Worm (Caenorhabditis elegans) whole organism, L3 larva: ENCODE measurements around the gene tag-65.
A peak's percentile ranks its signal among the peaks of the same experiment; 100 is the strongest.

Source experiments
- R02D3.7 ChIP-seq: fragments of 150-350 bp; optimal IDR thresholded peaks from 2 replicates; lab custom pipeline; 2014; ENCODE audit warnings: missing biosample characterization, missing genetic modification characterization
- ZK546.5 ChIP-seq: sonication (generic microtip); optimal IDR thresholded peaks from 2 replicates; lab custom pipeline; 2017; ENCODE audit warnings: missing biosample characterization, missing genetic modification characterization
- ama-1 ChIP-seq: fragments of 150-350 bp; optimal IDR thresholded peaks from 2 replicates; lab custom pipeline; 2018
- ceh-16 ChIP-seq: sonication (generic microtip); optimal IDR thresholded peaks from 2 replicates; lab custom pipeline; 2017; ENCODE audit warnings: missing biosample characterization, missing genetic modification characterization
- ceh-28 ChIP-seq: fragments of 150-350 bp; optimal IDR thresholded peaks from 2 replicates; lab custom pipeline; 2014; ENCODE audit warnings: missing biosample characterization, missing genetic modification reagents, missing genetic modification characterization
- ceh-82 ChIP-seq: fragments of 150-350 bp; optimal IDR thresholded peaks from 2 replicates; lab custom pipeline; 2014; ENCODE audit warnings: missing biosample characterization, missing genetic modification characterization
- ceh-9 ChIP-seq: sonication (generic microtip); optimal IDR thresholded peaks from 2 replicates; lab custom pipeline; 2018; ENCODE audit warnings: missing biosample characterization, missing genetic modification characterization
- daf-12 ChIP-seq: fragments of 150-350 bp; optimal IDR thresholded peaks from 2 replicates; lab custom pipeline; 2014; ENCODE audit warnings: missing biosample characterization, missing genetic modification reagents, missing genetic modification characterization
- egl-27 ChIP-seq: sonication (generic microtip); optimal IDR thresholded peaks from 4 replicates; lab custom pipeline; 2017; ENCODE audit warnings: missing biosample characterization, missing genetic modification reagents, missing genetic modification characterization
- egl-5 ChIP-seq: fragments of 150-350 bp; optimal IDR thresholded peaks from 2 replicates; lab custom pipeline; 2017; ENCODE audit warnings: missing biosample characterization, missing genetic modification reagents, missing genetic modification characterization, inconsistent platforms
- elt-1 ChIP-seq: fragments of 150-350 bp; optimal IDR thresholded peaks from 2 replicates; lab custom pipeline; 2014; ENCODE audit warnings: missing biosample characterization, missing genetic modification characterization
- elt-2 ChIP-seq: sonication (generic microtip); optimal IDR thresholded peaks from 2 replicates; lab custom pipeline; 2016; ENCODE audit warnings: missing genetic modification reagents, mild to moderate bottlenecking, missing genetic modification characterization, missing compliant biosample characterization
- elt-3 ChIP-seq, 3 experiments: fragments of 150-350 bp in 1 of 3; sonication (generic microtip) in 2 of 3; optimal IDR thresholded peaks; 2 replicates in 2 of 3; 4 replicates in 1 of 3; lab custom pipeline; 2014 to 2017; ENCODE audit warnings: missing biosample characterization in 3 of 3, missing genetic modification characterization in 3 of 3
- eor-1 ChIP-seq, 2 experiments: fragments of 150-350 bp; optimal IDR thresholded peaks; 2 replicates each; lab custom pipeline; 2014 to 2018; ENCODE audit warnings: missing biosample characterization in 2 of 2, missing genetic modification characterization in 2 of 2
- fkh-10 ChIP-seq: sonication (generic microtip); optimal IDR thresholded peaks from 2 replicates; lab custom pipeline; 2017; ENCODE audit warnings: missing biosample characterization, missing genetic modification reagents, missing genetic modification characterization
- fkh-2 ChIP-seq: fragments of 150-350 bp; optimal IDR thresholded peaks from 2 replicates; lab custom pipeline; 2014; ENCODE audit warnings: missing biosample characterization, missing genetic modification reagents, missing genetic modification characterization
- fos-1 ChIP-seq: fragments of 150-350 bp; optimal IDR thresholded peaks from 2 replicates; lab custom pipeline; 2014; ENCODE audit warnings: missing biosample characterization, missing genetic modification characterization
- hmg-11 ChIP-seq: sonication (generic microtip); optimal IDR thresholded peaks from 2 replicates; lab custom pipeline; 2016; ENCODE audit warnings: missing genetic modification characterization, missing compliant biosample characterization
- jun-1 ChIP-seq: fragments of 150-350 bp; optimal IDR thresholded peaks from 2 replicates; lab custom pipeline; 2014; ENCODE audit warnings: missing biosample characterization, missing genetic modification reagents, missing genetic modification characterization
- lin-15B ChIP-seq: fragments of 150-350 bp; optimal IDR thresholded peaks from 2 replicates; lab custom pipeline; 2014; ENCODE audit warnings: missing biosample characterization, missing genetic modification characterization
- lin-39 ChIP-seq: fragments of 150-350 bp; optimal IDR thresholded peaks from 2 replicates; lab custom pipeline; 2018; ENCODE audit warnings: missing biosample characterization, missing genetic modification reagents, missing genetic modification characterization
- mdl-1 ChIP-seq: fragments of 150-350 bp; optimal IDR thresholded peaks from 2 replicates; lab custom pipeline; 2014; ENCODE audit warnings: missing biosample characterization, missing genetic modification characterization
- mml-1 ChIP-seq: fragments of 150-350 bp; sonication (generic microtip); optimal IDR thresholded peaks from 3 replicates; lab custom pipeline; 2014; ENCODE audit warnings: missing biosample characterization, missing genetic modification characterization
- nfya-1 ChIP-seq: sonication (generic microtip); optimal IDR thresholded peaks from 2 replicates; lab custom pipeline; 2017; ENCODE audit warnings: missing genetic modification characterization, mild to moderate bottlenecking, missing compliant biosample characterization, antibody characterized with exemption, moderate library complexity; ENCODE audit not compliant: insufficient read depth
- nhr-11 ChIP-seq: fragments of 150-350 bp; optimal IDR thresholded peaks from 2 replicates; lab custom pipeline; 2014; ENCODE audit warnings: missing biosample characterization, missing genetic modification characterization
- nhr-12 ChIP-seq: fragments of 150-350 bp; optimal IDR thresholded peaks from 2 replicates; lab custom pipeline; 2014; ENCODE audit warnings: missing biosample characterization, missing genetic modification characterization
- nhr-23 ChIP-seq: fragments of 150-350 bp; optimal IDR thresholded peaks from 2 replicates; lab custom pipeline; 2014; ENCODE audit warnings: missing biosample characterization, missing genetic modification reagents, missing genetic modification characterization
- nhr-237 ChIP-seq: fragments of 150-350 bp; optimal IDR thresholded peaks from 2 replicates; lab custom pipeline; 2014; ENCODE audit warnings: missing biosample characterization, missing genetic modification characterization
- nhr-25 ChIP-seq: sonication (generic microtip); optimal IDR thresholded peaks from 2 replicates; lab custom pipeline; 2017; ENCODE audit warnings: missing biosample characterization, missing genetic modification characterization
- nhr-28 ChIP-seq: fragments of 150-350 bp; optimal IDR thresholded peaks from 2 replicates; lab custom pipeline; 2014; ENCODE audit warnings: missing biosample characterization, missing genetic modification characterization
- nhr-67 ChIP-seq: fragments of 150-350 bp; optimal IDR thresholded peaks from 2 replicates; lab custom pipeline; 2014; ENCODE audit warnings: missing biosample characterization, missing genetic modification characterization
- nhr-76 ChIP-seq: fragments of 150-350 bp; sonication (generic microtip); optimal IDR thresholded peaks from 5 replicates; lab custom pipeline; 2014; ENCODE audit warnings: missing biosample characterization, missing genetic modification characterization
- nhr-77 ChIP-seq: fragments of 150-350 bp; optimal IDR thresholded peaks from 2 replicates; lab custom pipeline; 2014; ENCODE audit warnings: missing biosample characterization, missing genetic modification characterization
- pha-4 ChIP-seq: fragments of 150-350 bp; optimal IDR thresholded peaks from 2 replicates; lab custom pipeline; 2014; ENCODE audit warnings: missing biosample characterization, missing genetic modification reagents, missing genetic modification characterization
- pqm-1 ChIP-seq: fragments of 150-350 bp; optimal IDR thresholded peaks from 2 replicates; lab custom pipeline; 2017; ENCODE audit warnings: missing biosample characterization, missing genetic modification characterization, inconsistent platforms
- sea-2 ChIP-seq: fragments of 150-350 bp; sonication (generic microtip); optimal IDR thresholded peaks from 4 replicates; lab custom pipeline; 2014; ENCODE audit warnings: missing biosample characterization, missing genetic modification reagents, missing genetic modification characterization
- skn-1 ChIP-seq: fragments of 150-350 bp; optimal IDR thresholded peaks from 2 replicates; lab custom pipeline; 2014; ENCODE audit warnings: missing biosample characterization, missing genetic modification characterization
- snpc-4 ChIP-seq: fragments of 150-350 bp; optimal IDR thresholded peaks from 2 replicates; lab custom pipeline; 2014; ENCODE audit warnings: missing biosample characterization, missing genetic modification characterization
- tbx-2 ChIP-seq: sonication (generic microtip); optimal IDR thresholded peaks from 2 replicates; lab custom pipeline; 2016; ENCODE audit warnings: mild to moderate bottlenecking, missing genetic modification characterization, missing compliant biosample characterization
- unc-39 ChIP-seq: sonication (generic microtip); optimal IDR thresholded peaks from 4 replicates; lab custom pipeline; 2017; ENCODE audit warnings: missing biosample characterization, missing genetic modification characterization
- unc-62 ChIP-seq: fragments of 150-350 bp; sonication (generic microtip); optimal IDR thresholded peaks from 4 replicates; lab custom pipeline; 2014; ENCODE audit warnings: missing biosample characterization, missing genetic modification reagents, missing genetic modification characterization
- zag-1 ChIP-seq: fragments of 150-350 bp; optimal IDR thresholded peaks from 2 replicates; lab custom pipeline; 2014; ENCODE audit warnings: missing biosample characterization, missing genetic modification characterization
- ztf-11 ChIP-seq: fragments of 150-350 bp; optimal IDR thresholded peaks from 2 replicates; lab custom pipeline; 2014; ENCODE audit warnings: missing biosample characterization, missing genetic modification characterization
- ztf-4 ChIP-seq: fragments of 150-350 bp; optimal IDR thresholded peaks from 2 replicates; lab custom pipeline; 2014; ENCODE audit warnings: missing biosample characterization, missing genetic modification characterization

The tag-65 gene

ce11 chrV:13725574-13725973 lies 47.2 kb upstream of the tag-65 start, which contains the start of gene fbxa-181:
fbxa-181 (plus strand) TSS chrV:13725874.
- TF ChIP-seq mml-1 (tag; lab: Kevin White, UChicago), result no peak
- TF ChIP-seq fkh-10 (GFP tag; lab: Kevin White, UChicago), result no peak
- TF ChIP-seq jun-1, result no peak
- no peak for TF ChIP-seq daf-12 (tag; lab: Kevin White, UChicago)
- no peak for TF ChIP-seq zag-1 (tag; lab: Kevin White, UChicago)
- no peak for TF ChIP-seq nhr-23
- TF ChIP-seq nhr-76 (tag; lab: Kevin White, UChicago), result no peak
- no peak for TF ChIP-seq nhr-11

- TF ChIP-seq nhr-28 (tag; lab: Kevin White, UChicago) (no peak), ceh-82 (tag; lab: Kevin White, UChicago) (no peak), egl-27 (tag; lab: Kevin White, UChicago) (no peak), fos-1 (tag; lab: Kevin White, UChicago) (no peak), elt-3 (tag; optimal IDR thresholded peaks at IDR 0.05; lab: Kevin White, UChicago) (no peak), tbx-2 (tag; lab: Kevin White, UChicago) (no peak), ceh-16 (no peak), unc-62 (GFP tag; lab: Kevin White, UChicago) (no peak), ama-1 (lab: Kevin White, UChicago) (no peak), mml-1 (tag; lab: Kevin White, UChicago) (no peak), eor-1 (tag; optimal IDR thresholded peaks at IDR 0.05; lab: Kevin White, UChicago) (no peak), lin-15B (tag; lab: Kevin White, UChicago) (no peak), ZK546.5 (tag; lab: Kevin White, UChicago) (no peak), hmg-11 (tag; lab: Kevin White, UChicago) (no peak), nfya-1 (tag; lab: Kevin White, UChicago) (no peak), elt-1 (no peak), egl-5 (tag; lab: Kevin White, UChicago) (no peak), ztf-11 (tag; lab: Kevin White, UChicago) (no peak), fkh-10 (GFP tag; lab: Kevin White, UChicago) (no peak)
Measured at ce11 chrV:13724781-13725180, 46.4 kb upstream of the tag-65 start, which contains the start of gene F35E12.2. F35E12.2 (minus strand) TSS chrV:13724881.

ce11 chrV:13716531-13716930 lies 38.1 kb upstream of the tag-65 start, which contains the start of gene T01D3.6:
T01D3.6 (plus strand) TSS chrV:13716824.
- TF ChIP-seq fos-1 (tag; lab: Kevin White, UChicago) (no peak), elt-2 (tag; lab: Kevin White, UChicago) (peak; percentile 79), fkh-10 (GFP tag; lab: Kevin White, UChicago) (no peak), nhr-23 (no peak), zag-1 (tag; lab: Kevin White, UChicago) (no peak), ztf-4 (tag; lab: Kevin White, UChicago) (no peak), pqm-1 (tag; lab: Kevin White, UChicago) (peak; percentile 71)

- TF ChIP-seq nhr-76 (tag; lab: Kevin White, UChicago) (no peak), ZK546.5 (tag; lab: Kevin White, UChicago) (no peak), skn-1 (tag; lab: Kevin White, UChicago) (peak; percentile 56), pha-4 (peak; percentile 82), ama-1 (lab: Kevin White, UChicago) (no peak), ztf-4 (tag; lab: Kevin White, UChicago) (no peak), elt-2 (tag; lab: Kevin White, UChicago) (peak; percentile 47), nhr-25 (tag; lab: Kevin White, UChicago) (peak; percentile 76), fkh-2 (tag; lab: Kevin White, UChicago) (no peak), nhr-11 (peak; percentile 48), sea-2 (GFP tag; lab: Kevin White, UChicago) (no peak), ztf-11 (tag; lab: Kevin White, UChicago) (no peak), unc-39 (tag; lab: Kevin White, UChicago) (no peak), unc-62 (GFP tag; lab: Kevin White, UChicago) (no peak), ceh-16 (no peak), nfya-1 (tag; lab: Kevin White, UChicago) (no peak), R02D3.7 (tag; lab: Kevin White, UChicago) (peak; percentile 15), ceh-28 (tag; lab: Kevin White, UChicago) (no peak), nhr-237 (tag; lab: Kevin White, UChicago) (no peak), egl-5 (tag; lab: Kevin White, UChicago) (peak; percentile 45), zag-1 (tag; lab: Kevin White, UChicago) (no peak), eor-1 (tag; optimal IDR thresholded peaks at IDR 0.05; lab: Kevin White, UChicago) (no peak), snpc-4 (tag; lab: Kevin White, UChicago) (peak; percentile 84), nhr-77 (no peak), nhr-23 (peak; percentile 67), nhr-67 (tag; lab: Kevin White, UChicago) (no peak), daf-12 (tag; lab: Kevin White, UChicago) (no peak), egl-27 (tag; lab: Kevin White, UChicago) (no peak), elt-3 (tag; optimal IDR thresholded peaks at IDR 0.05; lab: Kevin White, UChicago) (no peak), nhr-12 (tag; lab: Kevin White, UChicago) (no peak), fos-1 (tag; lab: Kevin White, UChicago) (no peak), mdl-1 (no peak), ceh-9 (tag; lab: Kevin White, UChicago) (no peak), jun-1 (no peak), lin-39 (peak; percentile 72)
Measured at ce11 chrV:13715223-13715686, 36.9 kb upstream of the tag-65 start, which contains the start of gene zipt-9. zipt-9 (minus strand) TSS chrV:13715273.
